Fruit fly (Drosophila melanogaster) whole organism, wandering third instar larva: ENCODE measurements around the gene Fuca.

Experiments
- Dif ChIP-seq: fragments of 200-275, 200-300 bp; sonication (Bioruptor generic); optimal IDR thresholded peaks from 2 replicates; lab custom pipeline; 2018; ENCODE audit warnings: missing biosample characterization, missing genetic modification characterization; ENCODE audit not compliant: partially characterized antibody
- Jra ChIP-seq: sonication (Bioruptor generic); optimal IDR thresholded peaks from 2 replicates; lab custom pipeline; 2016; ENCODE audit warnings: missing biosample characterization, missing genetic modification characterization
- Myc ChIP-seq: fragments of >200 bp; optimal IDR thresholded peaks from 2 replicates; lab custom pipeline; 2017
- OdsH ChIP-seq: fragments of 200-800 bp; sonication (Bioruptor generic); optimal IDR thresholded peaks from 2 replicates; lab custom pipeline; 2016; ENCODE audit warnings: missing biosample characterization, mild to moderate bottlenecking, missing genetic modification characterization
- br ChIP-seq: fragments of 200-800 bp; sonication (Bioruptor generic); optimal IDR thresholded peaks from 2 replicates; lab custom pipeline; 2016; ENCODE audit warnings: missing biosample characterization, missing genetic modification characterization
- dmrt93B ChIP-seq: fragments of 200-800 bp; sonication (Bioruptor generic); optimal IDR thresholded peaks from 2 replicates; lab custom pipeline; 2018; ENCODE audit warnings: missing biosample characterization, mild to moderate bottlenecking, missing genetic modification characterization
- fru ChIP-seq: fragments of 200-800 bp; sonication (Bioruptor generic); optimal IDR thresholded peaks from 3 replicates; lab custom pipeline; 2016; ENCODE audit warnings: missing biosample characterization, mild to moderate bottlenecking, missing genetic modification characterization
- h ChIP-seq: fragments of 200-800 bp; sonication (Bioruptor generic); optimal IDR thresholded peaks from 3 replicates; lab custom pipeline; 2016; ENCODE audit warnings: missing biosample characterization, mild to moderate bottlenecking, missing genetic modification characterization
- pan ChIP-seq: fragments of >200 bp; optimal IDR thresholded peaks from 2 replicates; lab custom pipeline; 2017
- psq ChIP-seq: fragments of 200-800 bp; sonication (Bioruptor generic); optimal IDR thresholded peaks from 3 replicates; lab custom pipeline; 2017; ENCODE audit warnings: missing biosample characterization, mild to moderate bottlenecking, missing genetic modification characterization, moderate library complexity
- usp ChIP-seq: fragments of >200 bp; optimal IDR thresholded peaks from 2 replicates; lab custom pipeline; 2017; ENCODE audit warnings: missing biosample characterization, missing genetic modification characterization

DNA sequence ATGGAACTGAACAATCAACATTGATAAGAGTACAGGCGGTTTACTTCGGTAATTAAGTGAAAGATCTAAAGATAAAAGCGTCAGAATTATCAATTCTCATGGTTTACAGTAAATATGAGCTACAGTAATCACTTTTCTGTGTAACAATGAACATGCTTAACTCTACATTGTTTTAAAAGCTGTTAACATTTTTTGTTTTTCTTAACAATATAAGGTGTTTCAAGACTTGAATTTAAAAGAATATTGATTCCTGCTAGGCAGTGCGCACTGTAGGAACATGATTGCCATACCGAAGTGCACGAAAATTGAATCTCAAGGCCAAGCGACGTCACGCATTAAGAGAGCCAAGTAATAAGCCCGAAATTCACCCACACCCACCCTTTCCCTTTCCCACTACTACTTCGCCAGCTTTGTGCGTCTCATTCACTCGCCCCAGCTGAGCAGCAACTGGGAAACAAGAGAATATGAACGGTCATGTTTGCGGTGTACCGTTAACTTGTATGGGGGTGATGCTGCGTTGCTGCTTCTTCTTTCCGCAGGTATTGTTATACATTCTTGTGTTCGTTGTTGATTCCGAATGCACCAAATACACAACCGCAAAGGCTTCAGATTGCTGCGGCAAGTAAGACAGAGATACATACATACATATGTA is 31.2 kb downstream of the Fuca start:
- TF ChIP-seq psq (GFP tag; lab: Kevin White, UChicago): peak; percentile 80
- peak; percentile 71 for TF ChIP-seq dmrt93B (GFP tag; lab: Kevin White, UChicago)
- TF ChIP-seq h (GFP tag; lab: Kevin White, UChicago): peak; percentile 95
- TF ChIP-seq br (GFP tag; lab: Kevin White, UChicago): peak; percentile 89
- no peak for TF ChIP-seq Myc
- TF ChIP-seq pan (lab: Kevin White, UChicago): no peak
- TF ChIP-seq usp (GFP tag; lab: Kevin White, UChicago): no peak
- peak; percentile 64 for TF ChIP-seq Jra
- TF ChIP-seq fru (GFP tag; lab: Kevin White, UChicago): peak; percentile 94
- peak; percentile 92 for TF ChIP-seq OdsH (GFP tag; lab: Kevin White, UChicago)
- no peak for TF ChIP-seq Dif (GFP tag; lab: Kevin White, UChicago)
